Fruit fly (Drosophila melanogaster) whole organism, embryonic: Measurements from ENCODE around the gene Vps39.

Experiments
- Antp ChIP-seq: fragments of 200-800 bp; sonication (Bioruptor generic); optimal IDR thresholded peaks from 3 replicates; lab custom pipeline; 2016; ENCODE audit warnings: missing biosample characterization, missing genetic modification characterization
- Asciz ChIP-seq: fragments of 200-800 bp; sonication (Bioruptor generic); optimal IDR thresholded peaks from 2 replicates; lab custom pipeline; 2017; ENCODE audit warnings: missing biosample characterization, mild to moderate bottlenecking, missing genetic modification characterization, missing genetic modification reagents
- CG10274 ChIP-seq: fragments of 200-800 bp; sonication (Bioruptor generic); optimal IDR thresholded peaks from 3 replicates; lab custom pipeline; 2017; ENCODE audit warnings: missing biosample characterization, mild to moderate bottlenecking, missing genetic modification characterization
- CG10565 ChIP-seq: fragments of 200-800 bp; sonication (Bioruptor generic); optimal IDR thresholded peaks from 3 replicates; lab custom pipeline; 2016; ENCODE audit warnings: missing biosample characterization, mild to moderate bottlenecking, missing genetic modification characterization
- CG11695 ChIP-seq: fragments of 200-800 bp; sonication (Bioruptor generic); IDR thresholded peaks from 3 replicates; pipeline ENCODE4 v1.3.6; 2022; ENCODE audit warnings: missing biosample characterization, missing genetic modification characterization
- CG12155 ChIP-seq: fragments of 200-800 bp; sonication (Bioruptor generic); optimal IDR thresholded peaks from 3 replicates; lab custom pipeline; 2016; ENCODE audit warnings: missing biosample characterization, missing genetic modification characterization
- CG1233 ChIP-seq: fragments of 200-800 bp; sonication (Bioruptor generic); optimal IDR thresholded peaks from 4 replicates; lab custom pipeline; 2018; ENCODE audit warnings: missing biosample characterization, mild to moderate bottlenecking, missing genetic modification characterization
- CG14014 ChIP-seq: fragments of 200-800 bp; sonication (Bioruptor generic); IDR thresholded peaks from 2 replicates; pipeline ENCODE4 v1.3.6; 2022; ENCODE audit warnings: missing biosample characterization, missing genetic modification characterization
- CG15514 ChIP-seq: fragments of 200-800 bp; sonication (Bioruptor generic); optimal IDR thresholded peaks from 3 replicates; lab custom pipeline; 2017; ENCODE audit warnings: missing biosample characterization, missing genetic modification characterization, mild to moderate bottlenecking, moderate library complexity, missing genetic modification reagents
- CG1647 ChIP-seq: fragments of 200-800 bp; sonication (Bioruptor generic); optimal IDR thresholded peaks from 3 replicates; lab custom pipeline; 2016; ENCODE audit warnings: missing biosample characterization, missing genetic modification characterization
- CG2202 ChIP-seq: fragments of 200-800 bp; sonication (Bioruptor generic); optimal IDR thresholded peaks from 2 replicates; lab custom pipeline; 2018; ENCODE audit warnings: missing biosample characterization, mild to moderate bottlenecking, missing genetic modification characterization
- CG34224 ChIP-seq: fragments of 200-800 bp; sonication (Bioruptor generic); IDR thresholded peaks from 3 replicates; pipeline ENCODE4 v1.3.6; 2022; ENCODE audit warnings: missing biosample characterization, missing genetic modification characterization; ENCODE audit not compliant: partially characterized antibody
- CG4730 ChIP-seq: fragments of 200-800 bp; sonication (Bioruptor generic); IDR thresholded peaks from 2 replicates; pipeline ENCODE4 v1.3.6; 2022; ENCODE audit warnings: missing biosample characterization, missing genetic modification characterization
- CG8089 ChIP-seq: fragments of 200-800 bp; sonication (Bioruptor generic); optimal IDR thresholded peaks from 3 replicates; lab custom pipeline; 2016; ENCODE audit warnings: missing biosample characterization, missing genetic modification characterization
- CG9437 ChIP-seq: fragments of 200-800 bp; sonication (Bioruptor generic); optimal IDR thresholded peaks from 2 replicates; lab custom pipeline; 2018; ENCODE audit warnings: missing biosample characterization, mild to moderate bottlenecking, missing genetic modification characterization
- CrebB ChIP-seq: fragments of 200-800 bp; sonication (Bioruptor generic); optimal IDR thresholded peaks from 3 replicates; lab custom pipeline; 2018; ENCODE audit warnings: missing biosample characterization, mild to moderate bottlenecking, missing genetic modification characterization
- D ChIP-seq, 2 experiments: fragments of 200-800 bp in 1 of 2; fragments of >200 bp in 1 of 2; sonication (Bioruptor generic) in 1 of 2; optimal IDR thresholded peaks; 2 replicates in 1 of 2; 3 replicates in 1 of 2; lab custom pipeline; 2017; ENCODE audit warnings: mild to moderate bottlenecking in 1 of 2, missing biosample characterization in 1 of 2, missing genetic modification characterization in 1 of 2, missing genetic modification reagents in 1 of 2
- Dip2 ChIP-seq: fragments of 200-800 bp; sonication (Bioruptor generic); IDR thresholded peaks from 2 replicates; pipeline ENCODE4 v1.3.6; 2022; ENCODE audit warnings: missing biosample characterization, missing genetic modification characterization
- Doc3 ChIP-seq: fragments of 200-800 bp; sonication (Bioruptor generic); IDR thresholded peaks from 3 replicates; pipeline ENCODE4 v1.3.6; 2022; ENCODE audit warnings: missing biosample characterization, missing genetic modification characterization; ENCODE audit not compliant: partially characterized antibody
- HLHmδ ChIP-seq: fragments of 200-800 bp; sonication (Bioruptor generic); optimal IDR thresholded peaks from 2 replicates; lab custom pipeline; 2018; ENCODE audit warnings: missing biosample characterization, mild to moderate bottlenecking, missing genetic modification characterization, moderate library complexity
- Hand ChIP-seq: fragments of 200-800 bp; sonication (Bioruptor generic); optimal IDR thresholded peaks from 2 replicates; lab custom pipeline; 2017; ENCODE audit warnings: mild to moderate bottlenecking, missing biosample characterization, missing genetic modification reagents, missing genetic modification characterization
- Hr78 ChIP-seq, 2 experiments: fragments of 200-800 bp in 1 of 2; fragments of >200 bp in 1 of 2; sonication (Bioruptor generic) in 1 of 2; optimal IDR thresholded peaks; 2 replicates each; lab custom pipeline; 2017 to 2019; ENCODE audit warnings: missing biosample characterization in 2 of 2, missing genetic modification characterization in 2 of 2, mild to moderate bottlenecking in 1 of 2, moderate library complexity in 1 of 2
- Meics ChIP-seq: fragments of 200-800 bp; sonication (Bioruptor generic); optimal IDR thresholded peaks from 2 replicates; lab custom pipeline; 2017; ENCODE audit warnings: missing biosample characterization, mild to moderate bottlenecking, missing genetic modification characterization
- Nf-YB ChIP-seq: fragments of 200-800 bp; sonication (Bioruptor generic); optimal IDR thresholded peaks from 3 replicates; lab custom pipeline; 2019; ENCODE audit warnings: missing biosample characterization, mild to moderate bottlenecking, missing genetic modification characterization, moderate library complexity
- Optix ChIP-seq: fragments of 200-800 bp; sonication (Bioruptor generic); IDR thresholded peaks from 3 replicates; pipeline ENCODE4 v1.3.6; 2022; ENCODE audit warnings: missing biosample characterization, missing genetic modification characterization
- Xbp1 ChIP-seq: fragments of 200-800 bp; sonication (Bioruptor generic); optimal IDR thresholded peaks from 3 replicates; lab custom pipeline; 2016; ENCODE audit warnings: missing biosample characterization, mild to moderate bottlenecking, missing genetic modification characterization
- ap ChIP-seq: fragments of 200-800 bp; sonication (Bioruptor generic); IDR thresholded peaks from 2 replicates; pipeline ENCODE4 v1.3.6; 2022; ENCODE audit warnings: missing biosample characterization, missing genetic modification characterization
- ato ChIP-seq: fragments of 200-800 bp; sonication (Bioruptor generic); IDR thresholded peaks from 2 replicates; pipeline ENCODE4 v1.3.6; 2022; ENCODE audit warnings: missing biosample characterization, missing genetic modification characterization; ENCODE audit not compliant: partially characterized antibody
- disco-r ChIP-seq: fragments of 200-800 bp; sonication (Bioruptor generic); optimal IDR thresholded peaks from 2 replicates; lab custom pipeline; 2016; ENCODE audit warnings: missing biosample characterization, missing genetic modification characterization
- dmrt11E ChIP-seq: fragments of 200-800 bp; sonication (Bioruptor generic); optimal IDR thresholded peaks from 3 replicates; lab custom pipeline; 2018; ENCODE audit warnings: missing biosample characterization, mild to moderate bottlenecking, missing genetic modification characterization, moderate library complexity
- en ChIP-seq: fragments of 200-800 bp; sonication (Bioruptor generic); optimal IDR thresholded peaks from 2 replicates; lab custom pipeline; 2016; ENCODE audit warnings: missing biosample characterization, missing genetic modification characterization
- esg ChIP-seq: fragments of 200-800 bp; sonication (Bioruptor generic); conservative IDR thresholded peaks from 2 replicates; pipeline ENCODE4 v1.3.6; 2022; ENCODE audit warnings: missing biosample characterization, missing genetic modification characterization
- grn ChIP-seq: fragments of 200-800 bp; sonication (Bioruptor generic); optimal IDR thresholded peaks from 3 replicates; lab custom pipeline; 2017; ENCODE audit warnings: missing biosample characterization, missing genetic modification characterization
- gsb ChIP-seq: fragments of 200-800 bp; sonication (Bioruptor generic); IDR thresholded peaks from 2 replicates; pipeline ENCODE4 v1.3.6; 2022; ENCODE audit warnings: missing biosample characterization, missing genetic modification characterization
- her ChIP-seq: fragments of 200-800 bp; sonication (Bioruptor generic); optimal IDR thresholded peaks from 2 replicates; lab custom pipeline; 2016; ENCODE audit warnings: missing biosample characterization, missing genetic modification characterization
- hth ChIP-seq: fragments of >200 bp; optimal IDR thresholded peaks from 2 replicates; lab custom pipeline; 2017; ENCODE audit warnings: inconsistent platforms
- ind ChIP-seq: fragments of 200-800 bp; sonication (Bioruptor generic); optimal IDR thresholded peaks from 3 replicates; lab custom pipeline; 2016; ENCODE audit warnings: missing biosample characterization, missing genetic modification characterization
- jing ChIP-seq: fragments of 200-800 bp; sonication (Bioruptor generic); optimal IDR thresholded peaks from 2 replicates; lab custom pipeline; 2018; ENCODE audit warnings: missing biosample characterization, mild to moderate bottlenecking, missing genetic modification characterization
- knrl ChIP-seq: fragments of 200-800 bp; sonication (Bioruptor generic); IDR thresholded peaks from 3 replicates; pipeline ENCODE4 v1.3.6; 2022; ENCODE audit warnings: missing biosample characterization, missing genetic modification characterization; ENCODE audit not compliant: partially characterized antibody
- lbe ChIP-seq: fragments of 200-800 bp; sonication (Bioruptor generic); optimal IDR thresholded peaks from 2 replicates; lab custom pipeline; 2016; ENCODE audit warnings: missing biosample characterization, mild to moderate bottlenecking, missing genetic modification characterization
- lov ChIP-seq, 2 experiments: fragments of 200-800 bp in 1 of 2; fragments of >200 bp in 1 of 2; sonication (Bioruptor generic) in 1 of 2; IDR thresholded peaks in 1 of 2; optimal IDR thresholded peaks in 1 of 2; 2 replicates in 1 of 2; 3 replicates in 1 of 2; pipeline versions ENCODE4 v1.3.6 to Lab custom; 2017 to 2022; ENCODE audit warnings: missing biosample characterization in 1 of 2, missing genetic modification characterization in 1 of 2
- odd ChIP-seq: fragments of 200-800 bp; sonication (Bioruptor generic); optimal IDR thresholded peaks from 2 replicates; lab custom pipeline; 2017; ENCODE audit warnings: missing biosample characterization, mild to moderate bottlenecking, missing genetic modification characterization
- peb ChIP-seq: fragments of 200-800 bp; sonication (Bioruptor generic); IDR thresholded peaks from 2 replicates; pipeline ENCODE4 v1.3.6; 2022; ENCODE audit warnings: missing biosample characterization, missing genetic modification characterization
- sr ChIP-seq: fragments of 200-800 bp; sonication (Bioruptor generic); IDR thresholded peaks from 3 replicates; pipeline ENCODE4 v1.3.6; 2022; ENCODE audit warnings: missing biosample characterization, missing genetic modification characterization
- tin ChIP-seq: fragments of 200-800 bp; sonication (Bioruptor generic); optimal IDR thresholded peaks from 3 replicates; lab custom pipeline; 2016; ENCODE audit warnings: missing biosample characterization, missing genetic modification characterization
- tll ChIP-seq, 2 experiments: fragments of 200-800 bp in 1 of 2; fragments of >200 bp in 1 of 2; sonication (Bioruptor generic) in 1 of 2; optimal IDR thresholded peaks; 2 replicates each; lab custom pipeline; 2017 to 2019; ENCODE audit warnings: missing biosample characterization in 2 of 2, missing genetic modification characterization in 2 of 2, mild to moderate bottlenecking in 1 of 2, moderate library complexity in 1 of 2
- toy ChIP-seq: fragments of 200-800 bp; sonication (Bioruptor generic); IDR thresholded peaks from 2 replicates; pipeline ENCODE4 v1.3.6; 2022; ENCODE audit warnings: missing biosample characterization, missing genetic modification characterization

Vps39 gene

dm6 chr3R:18314824-18315690 lies 40.8 kb upstream of the Vps39 start (continued):
- no peak for TF ChIP-seq Hr78 (GFP tag; optimal IDR thresholded peaks at IDR 0.05; lab: Kevin White, UChicago)
- TF ChIP-seq Dip2, result no peak
- TF ChIP-seq CG12155 (GFP tag; lab: Kevin White, UChicago), result no peak
- no peak for TF ChIP-seq peb (GFP tag; lab: Robert Waterston, UW)
- no peak for TF ChIP-seq Nf-YB (GFP tag; lab: Kevin White, UChicago)
- TF ChIP-seq en, result no peak
- peak; percentile 27 for TF ChIP-seq Xbp1 (GFP tag; lab: Kevin White, UChicago)
- TF ChIP-seq Asciz (GFP tag; lab: Kevin White, UChicago), result no peak
- no peak for TF ChIP-seq CG34224 (GFP tag; lab: Robert Waterston, UW)
- peak; percentile 7 for TF ChIP-seq Meics (GFP tag; lab: Kevin White, UChicago)
- TF ChIP-seq gsb (GFP tag; lab: Robert Waterston, UW), result 0 out of 2 replicates have a peak, but pooled peaks have one; percentile 23
- TF ChIP-seq toy (GFP tag; lab: Robert Waterston, UW), result no peak
- no peak for TF ChIP-seq CG2202 (tag; lab: Kevin White, UChicago)
- no peak for TF ChIP-seq lov (optimal IDR thresholded peaks at IDR 0.05; lab: Kevin White, UChicago)
- TF ChIP-seq lov (GFP tag; IDR thresholded peaks at IDR 0.05; lab: Robert Waterston, UW), result 0 out of 3 replicates have a peak, but pooled peaks have one; percentile 47
- no peak for TF ChIP-seq knrl (GFP tag; lab: Robert Waterston, UW)
- 0 out of 2 replicates have a peak, but pooled peaks have one; percentile 19 for TF ChIP-seq esg (GFP tag; lab: Robert Waterston, UW)
- TF ChIP-seq CG14014, result 0 out of 2 replicates have a peak, but pooled peaks have one; percentile 32
- TF ChIP-seq disco-r (GFP tag; lab: Kevin White, UChicago), result peak; percentile 30
- TF ChIP-seq ind (GFP tag; lab: Kevin White, UChicago), result peak; percentile 31
- no peak for TF ChIP-seq ato (GFP tag; lab: Robert Waterston, UW)
- TF ChIP-seq Antp (GFP tag; lab: Kevin White, UChicago), result peak; percentile 56
- TF ChIP-seq CG10565 (GFP tag; lab: Kevin White, UChicago), result no peak
- TF ChIP-seq ap (GFP tag; lab: Robert Waterston, UW), result no peak
- no peak for TF ChIP-seq HLHmδ (GFP tag; lab: Kevin White, UChicago)
- peak; percentile 27 for TF ChIP-seq Hand
- TF ChIP-seq D (optimal IDR thresholded peaks at IDR 0.05; lab: Kevin White, UChicago), result no peak
- TF ChIP-seq D (GFP tag; optimal IDR thresholded peaks at IDR 0.05; lab: Kevin White, UChicago), result no peak
- no peak for TF ChIP-seq hth (lab: Kevin White, UChicago)
- no peak for TF ChIP-seq jing
- no peak for TF ChIP-seq grn
- TF ChIP-seq CG15514, result peak; percentile 42
- no peak for TF ChIP-seq CrebB
- TF ChIP-seq dmrt11E (tag; lab: Kevin White, UChicago), result no peak
- TF ChIP-seq CG1233, result no peak
- TF ChIP-seq CG9437 (GFP tag; lab: Kevin White, UChicago), result peak; percentile 74
- TF ChIP-seq Optix (GFP tag; lab: Robert Waterston, UW), result no peak
- TF ChIP-seq tll (GFP tag; optimal IDR thresholded peaks at IDR 0.05; lab: Kevin White, UChicago), result no peak
- peak; percentile 48 for TF ChIP-seq her (GFP tag; lab: Kevin White, UChicago)
- no peak for TF ChIP-seq lbe
- TF ChIP-seq CG1647 (GFP tag; lab: Kevin White, UChicago), result no peak
- no peak for TF ChIP-seq sr (GFP tag; lab: Robert Waterston, UW)
- TF ChIP-seq CG11695, result peak; percentile 44; the same call in 1 of the 3 replicates
- no peak for TF ChIP-seq odd (GFP tag; lab: Kevin White, UChicago)
- no peak for TF ChIP-seq CG8089
- no peak for TF ChIP-seq tin (GFP tag; lab: Kevin White, UChicago)
- 0 out of 2 replicates have a peak, but pooled peaks have one; percentile 22 for TF ChIP-seq CG4730 (GFP tag; lab: Robert Waterston, UW)
- no peak for TF ChIP-seq Doc3 (GFP tag; lab: Robert Waterston, UW)
- TF ChIP-seq CG10274 (GFP tag; lab: Kevin White, UChicago), result no peak
